Worm (Caenorhabditis elegans): ENCODE measurements around the gene C29F7.2.
A peak's percentile ranks its signal among the peaks of the same experiment; 100 is the strongest.

The C29F7.2 gene

DNA sequence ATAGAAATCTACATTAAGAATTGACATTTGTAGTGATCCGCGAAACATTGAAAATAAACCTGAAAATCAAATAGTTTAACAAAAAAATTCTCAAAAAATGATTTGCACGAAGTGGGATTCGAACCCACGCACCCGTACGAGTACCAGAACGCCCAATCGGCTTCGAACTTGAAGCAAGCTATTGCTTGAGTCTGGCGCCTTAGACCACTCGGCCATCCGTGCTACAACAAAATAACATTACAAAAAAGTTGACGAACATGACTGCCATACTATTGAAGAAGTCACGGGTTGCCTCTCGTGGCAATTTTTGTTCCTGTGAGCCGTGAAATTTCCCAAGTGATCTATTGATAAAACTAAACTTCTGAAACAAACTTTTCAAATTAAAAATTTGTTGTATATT is 27.4 kb downstream of the C29F7.2 start:
- TF ChIP-seq ham-2 (GFP tag; optimal IDR thresholded peaks at IDR 0.05): no peak
- no peak for TF ChIP-seq lin-13 (tag; optimal IDR thresholded peaks at IDR 0.05)
- TF ChIP-seq sem-2 (GFP tag; optimal IDR thresholded peaks at IDR 0.05): no peak
- no peak for TF ChIP-seq lsy-2 (tag; optimal IDR thresholded peaks at IDR 0.05)
- TF ChIP-seq elt-1 (tag; optimal IDR thresholded peaks at IDR 0.05; ENCODE audit: borderline replicate concordance, insufficient read depth): no peak
- no peak for TF ChIP-seq nhr-237 (tag; optimal IDR thresholded peaks at IDR 0.05)
- TF ChIP-seq nhr-12 (tag; optimal IDR thresholded peaks at IDR 0.05): no peak
- no peak for TF ChIP-seq sptf-1 (tag; optimal IDR thresholded peaks at IDR 0.05)
- TF ChIP-seq pha-4 (tag; optimal IDR thresholded peaks at IDR 0.05): no peak
- no peak for TF ChIP-seq nhr-76 (tag; optimal IDR thresholded peaks at IDR 0.05)
- TF ChIP-seq unc-62 (GFP tag; optimal IDR thresholded peaks at IDR 0.05): no peak
- no peak for TF ChIP-seq unc-39 (tag; optimal IDR thresholded peaks at IDR 0.05)
- no peak for TF ChIP-seq flh-1 (GFP tag; optimal IDR thresholded peaks at IDR 0.05)
- no peak for TF ChIP-seq ceh-39 (tag; optimal IDR thresholded peaks at IDR 0.05)
- TF ChIP-seq drap-1 (GFP tag; optimal IDR thresholded peaks at IDR 0.05): no peak
- no peak for TF ChIP-seq ztf-11 (tag; optimal IDR thresholded peaks at IDR 0.05)
- no peak for TF ChIP-seq ceh-83 (GFP tag; optimal IDR thresholded peaks at IDR 0.05)
- TF ChIP-seq tbx-8 (GFP tag; optimal IDR thresholded peaks at IDR 0.05): no peak
- no peak for TF ChIP-seq lin-32 (GFP tag; optimal IDR thresholded peaks at IDR 0.05)

DNA sequence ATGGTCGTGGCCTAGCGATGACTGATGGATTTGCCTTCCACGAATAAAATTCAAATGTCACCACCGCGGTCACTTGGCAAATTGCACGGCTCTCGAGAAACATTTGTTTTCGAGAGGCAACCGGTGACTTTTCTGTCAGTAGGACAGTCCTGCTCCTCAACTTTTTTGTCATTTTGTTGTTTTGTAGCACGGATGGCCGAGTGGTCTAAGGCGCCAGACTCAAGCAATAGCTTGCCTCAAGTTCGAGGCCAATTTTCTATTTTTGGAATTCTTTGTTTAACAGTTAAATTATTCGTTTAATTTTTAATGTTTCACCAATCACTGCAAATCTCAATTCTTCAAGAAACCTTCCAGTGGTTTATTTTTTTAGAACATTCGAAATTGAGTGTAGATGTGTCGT is 28.4 kb downstream of the C29F7.2 start:
- TF ChIP-seq sem-2 (GFP tag; optimal IDR thresholded peaks at IDR 0.05) (no peak), blmp-1 (tag; optimal IDR thresholded peaks at IDR 0.05) (no peak), nhr-12 (tag; optimal IDR thresholded peaks at IDR 0.05) (no peak), mls-2 (tag; optimal IDR thresholded peaks at IDR 0.05) (no peak), ham-2 (GFP tag; optimal IDR thresholded peaks at IDR 0.05) (no peak), bed-3 (GFP tag; optimal IDR thresholded peaks at IDR 0.05) (no peak), M03D4.4 (tag; optimal IDR thresholded peaks at IDR 0.05) (no peak), pha-4 (tag; optimal IDR thresholded peaks at IDR 0.05) (no peak), flh-1 (GFP tag; optimal IDR thresholded peaks at IDR 0.05) (no peak), mab-5 (tag; optimal IDR thresholded peaks at IDR 0.05) (no peak)

- no peak for TF ChIP-seq unc-120 (tag; optimal IDR thresholded peaks at IDR 0.05; ENCODE audit: poor library complexity, severe bottlenecking)
- no peak for TF ChIP-seq cnd-1 (tag; optimal IDR thresholded peaks at IDR 0.05)
Observed at ce11 chrX:13446418-13446817, 30.5 kb downstream of the C29F7.2 start, which contains the start of gene set-8. TSS of gene set-8 (plus strand) at chrX:13446718.

DNA sequence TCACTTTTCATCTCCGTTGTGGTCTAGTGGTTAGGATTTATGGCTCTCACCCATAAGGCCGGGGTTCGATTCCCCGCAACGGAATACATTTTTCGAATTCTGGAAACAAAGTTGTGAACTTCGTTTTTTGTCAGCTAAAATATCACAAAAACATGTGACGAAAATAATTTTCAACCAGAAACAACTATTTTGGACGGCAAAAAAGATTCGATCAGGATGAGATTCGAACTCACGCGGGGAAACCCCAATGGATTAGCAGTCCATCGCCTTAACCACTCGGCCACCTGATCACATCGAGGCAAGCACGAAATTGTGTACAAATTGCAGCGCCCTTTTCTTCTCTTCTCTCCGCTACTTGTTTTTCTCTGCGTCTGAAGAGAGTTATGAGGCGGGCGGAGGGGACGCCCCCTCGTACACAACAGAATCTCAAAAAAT is 32.8 kb downstream of the C29F7.2 start:
- TF ChIP-seq unc-120 (tag; optimal IDR thresholded peaks at IDR 0.05; ENCODE audit: poor library complexity, severe bottlenecking) (peak; percentile 54), sptf-1 (tag; optimal IDR thresholded peaks at IDR 0.05) (peak; percentile 88), ces-1 (GFP tag; optimal IDR thresholded peaks at IDR 0.05) (peak; percentile 27), bed-3 (GFP tag; optimal IDR thresholded peaks at IDR 0.05) (peak; percentile 43), sem-2 (GFP tag; optimal IDR thresholded peaks at IDR 0.05) (peak; percentile 46), lin-32 (GFP tag; optimal IDR thresholded peaks at IDR 0.05) (peak; percentile 64), M03D4.4 (tag; optimal IDR thresholded peaks at IDR 0.05) (peak; percentile 65), ham-2 (GFP tag; optimal IDR thresholded peaks at IDR 0.05) (peak; percentile 69), ceh-83 (GFP tag; optimal IDR thresholded peaks at IDR 0.05) (peak; percentile 83), mep-1 (tag; optimal IDR thresholded peaks at IDR 0.05) (peak; percentile 6), drap-1 (GFP tag; optimal IDR thresholded peaks at IDR 0.05) (peak; percentile 83), tbx-8 (GFP tag; optimal IDR thresholded peaks at IDR 0.05) (peak; percentile 39), cnd-1 (tag; optimal IDR thresholded peaks at IDR 0.05) (peak; percentile 31), ceh-43 (GFP tag; optimal IDR thresholded peaks at IDR 0.05) (peak; percentile 64), mls-2 (tag; optimal IDR thresholded peaks at IDR 0.05) (peak; percentile 87), flh-1 (GFP tag; optimal IDR thresholded peaks at IDR 0.05) (peak; percentile 21)

DNA sequence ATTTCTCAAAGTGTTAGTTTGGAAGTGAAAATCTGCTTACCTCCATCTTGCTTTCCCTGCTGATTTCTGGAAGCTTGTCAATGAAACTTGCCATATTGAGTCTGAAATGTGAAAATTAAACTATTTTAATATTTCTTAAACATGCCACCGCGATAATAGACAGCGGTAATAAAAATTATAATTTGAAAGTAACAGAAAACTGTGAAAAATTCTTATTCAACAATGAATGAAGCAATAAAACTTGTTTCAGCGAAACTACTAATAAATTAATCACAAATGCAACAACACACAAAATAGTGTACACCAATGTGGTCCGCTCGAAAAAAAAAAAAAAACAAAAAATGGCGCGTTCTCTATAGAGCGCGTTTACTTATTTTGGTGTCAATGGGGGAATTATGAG is 35.7 kb downstream of the C29F7.2 start, which contains the start of gene F02D10.6:
Gene F02D10.6, minus strand, starts transcription at position 101 of the 400 bp plus-strand sequence.
- TF ChIP-seq lsy-2 (tag; optimal IDR thresholded peaks at IDR 0.05): no peak
- no peak for TF ChIP-seq M03D4.4 (tag; optimal IDR thresholded peaks at IDR 0.05)
- no peak for TF ChIP-seq unc-62 (GFP tag; optimal IDR thresholded peaks at IDR 0.05)

DNA sequence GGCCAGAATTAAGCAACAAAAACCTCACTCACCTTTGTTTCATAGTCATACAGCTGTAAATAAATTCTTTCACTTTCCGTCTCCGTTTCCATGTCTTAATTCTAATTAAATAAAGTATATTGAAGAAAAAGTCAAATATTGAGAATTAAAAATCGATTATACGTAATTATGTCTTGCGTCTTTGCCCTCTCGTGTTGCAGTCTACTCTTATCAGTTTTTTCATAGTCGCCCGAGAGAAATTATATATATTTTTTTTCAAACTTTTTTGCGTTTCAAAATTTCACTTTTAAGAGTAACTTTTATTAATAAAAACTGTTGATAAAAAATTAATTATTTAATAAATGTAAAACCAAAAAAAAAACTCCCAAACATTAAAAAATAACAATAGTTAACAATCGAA is 40.6 kb downstream of the C29F7.2 start, which contains the start of gene flr-1:
Gene flr-1, minus strand, starts transcription at position 101 of the 400 bp plus-strand sequence.
- TF ChIP-seq lsy-2 (tag; optimal IDR thresholded peaks at IDR 0.05) (no peak), ces-1 (GFP tag; optimal IDR thresholded peaks at IDR 0.05) (no peak), zip-8 (tag; optimal IDR thresholded peaks at IDR 0.05) (no peak), ham-2 (GFP tag; optimal IDR thresholded peaks at IDR 0.05) (no peak), elt-1 (tag; optimal IDR thresholded peaks at IDR 0.05; ENCODE audit: borderline replicate concordance, insufficient read depth) (no peak)
